Fruit fly (Drosophila melanogaster) whole organism, adult: ENCODE data around the gene CG43798.

ENCODE experiments used
- CG12768 ChIP-seq: fragments of 200-800 bp; sonication (Bioruptor generic); optimal IDR thresholded peaks from 2 replicates; lab custom pipeline; 2017; ENCODE audit warnings: missing biosample characterization, missing genetic modification characterization, mild to moderate bottlenecking, moderate library complexity, missing genetic modification reagents
- CG14711 ChIP-seq: fragments of 200-800 bp; sonication (Bioruptor generic); optimal IDR thresholded peaks from 2 replicates; lab custom pipeline; 2018; ENCODE audit warnings: missing biosample characterization, mild to moderate bottlenecking, missing genetic modification characterization, moderate library complexity
- CG5204 ChIP-seq: fragments of 200-800 bp; sonication (Bioruptor generic); optimal IDR thresholded peaks from 2 replicates; lab custom pipeline; 2016; ENCODE audit warnings: missing biosample characterization, missing genetic modification characterization
- CG7101 ChIP-seq: fragments of 200-800 bp; sonication (Bioruptor generic); optimal IDR thresholded peaks from 2 replicates; lab custom pipeline; 2018; ENCODE audit warnings: missing biosample characterization, mild to moderate bottlenecking, missing genetic modification characterization, moderate library complexity
- cic ChIP-seq: fragments of 200-800 bp; sonication (Bioruptor generic); optimal IDR thresholded peaks from 2 replicates; lab custom pipeline; 2017; ENCODE audit warnings: missing biosample characterization, mild to moderate bottlenecking, missing genetic modification characterization, moderate library complexity
- kay ChIP-seq: fragments of 200-800 bp; sonication (Bioruptor generic); peaks from one replicate; lab custom pipeline; 2016; ENCODE audit warnings: missing biosample characterization, missing genetic modification characterization, borderline replicate concordance
- ovo ChIP-seq: fragments of 200-800 bp; sonication (Bioruptor generic); optimal IDR thresholded peaks from 2 replicates; lab custom pipeline; 2016; ENCODE audit warnings: missing biosample characterization, missing genetic modification characterization
- pad ChIP-seq: fragments of 200-800 bp; sonication (Bioruptor generic); optimal IDR thresholded peaks from 3 replicates; lab custom pipeline; 2017; ENCODE audit warnings: missing biosample characterization, missing genetic modification characterization, mild to moderate bottlenecking, moderate library complexity, missing genetic modification reagents
- tj ChIP-seq: fragments of 200-800 bp; sonication (Bioruptor generic); optimal IDR thresholded peaks from 3 replicates; lab custom pipeline; 2017; ENCODE audit warnings: missing biosample characterization, mild to moderate bottlenecking, missing genetic modification characterization, moderate library complexity

- no peak for TF ChIP-seq cic
- no peak for TF ChIP-seq CG12768 (GFP tag; lab: Kevin White, UChicago)
- no peak for TF ChIP-seq kay
- TF ChIP-seq CG7101 (tag; lab: Kevin White, UChicago) = no peak
- TF ChIP-seq pad (GFP tag; lab: Kevin White, UChicago) = no peak
- no peak for TF ChIP-seq ovo (GFP tag; lab: Kevin White, UChicago)
- TF ChIP-seq CG5204 (GFP tag; lab: Kevin White, UChicago) = no peak
- no peak for TF ChIP-seq tj (GFP tag; lab: Kevin White, UChicago)
- TF ChIP-seq CG14711 (tag; lab: Kevin White, UChicago) = no peak
Observed at dm6 chr2L:4690602-4691001, 43.8 kb downstream of the CG43798 start, which contains the start of gene CG3251.
